Fruit fly (Drosophila melanogaster): ENCODE measurements around the gene ATPsynE.
A peak's percentile ranks its signal among the peaks of the same experiment; 100 is the strongest.

ATPsynE gene

DNA sequence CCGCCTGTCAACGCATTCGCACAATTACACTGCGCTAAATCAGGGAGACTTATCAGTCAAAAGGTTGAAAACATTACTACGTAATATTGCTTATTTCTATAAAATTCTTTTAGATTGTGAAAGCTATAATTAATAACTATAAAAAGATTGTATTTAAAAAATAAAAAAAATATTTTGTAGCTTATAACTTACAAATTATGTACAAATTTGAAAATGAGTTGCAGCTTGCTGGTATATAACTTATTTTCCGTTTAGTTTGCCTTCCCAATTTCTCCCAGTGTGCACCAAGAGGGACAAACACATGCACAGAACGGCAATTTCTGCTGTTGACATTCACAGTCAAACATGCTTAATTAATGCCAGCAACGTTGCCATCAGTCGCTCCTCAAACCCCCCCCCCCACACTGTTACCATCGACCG, 27.0 kb downstream of the ATPsynE start:
- TF ChIP-seq CG14711 (tag; optimal IDR thresholded peaks at IDR 0.05) (peak; percentile 54), tj (GFP tag; optimal IDR thresholded peaks at IDR 0.05) (peak; percentile 55), cic (GFP tag; optimal IDR thresholded peaks at IDR 0.05) (no peak), Crg-1 (GFP tag; optimal IDR thresholded peaks at IDR 0.05) (no peak), bab1 (GFP tag; optimal IDR thresholded peaks at IDR 0.05) (peak; percentile 47), toe (GFP tag; optimal IDR thresholded peaks at IDR 0.05) (no peak), kay (GFP tag; ENCODE audit: borderline replicate concordance) (no peak), Hr96 (GFP tag; optimal IDR thresholded peaks at IDR 0.05) (no peak), pad (GFP tag; optimal IDR thresholded peaks at IDR 0.05) (peak; percentile 41), CG11617 (GFP tag; optimal IDR thresholded peaks at IDR 0.05) (peak; percentile 76), Clk (GFP tag; optimal IDR thresholded peaks at IDR 0.05) (peak; percentile 58), CG7045 (GFP tag; optimal IDR thresholded peaks at IDR 0.05) (peak; percentile 77), CG33017 (tag; optimal IDR thresholded peaks at IDR 0.05) (peak; percentile 64), CG12768 (GFP tag; optimal IDR thresholded peaks at IDR 0.05) (peak; percentile 58), CG7101 (tag; optimal IDR thresholded peaks at IDR 0.05) (peak; percentile 70), ovo (GFP tag; optimal IDR thresholded peaks at IDR 0.05) (peak; percentile 20)

DNA sequence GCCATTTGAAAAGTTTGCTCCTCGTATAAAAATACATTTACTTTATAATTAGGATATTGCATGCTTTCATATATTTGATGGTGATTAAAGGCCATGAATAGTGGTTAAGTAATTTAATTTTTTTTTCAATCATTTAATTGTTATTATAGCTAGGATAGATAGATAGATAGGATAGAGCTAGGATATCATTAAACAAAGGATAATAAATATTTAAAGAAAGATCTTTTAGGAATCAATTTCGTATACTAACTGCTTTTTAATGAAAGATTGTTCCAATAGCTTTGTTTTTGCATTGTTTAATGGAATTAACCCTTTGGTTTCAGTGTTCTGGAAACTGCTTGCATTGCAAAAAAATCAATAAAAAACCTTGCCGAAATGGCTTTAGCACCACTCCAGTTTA, 27.9 kb downstream of the ATPsynE start:
- TF ChIP-seq CG1620 (GFP tag; optimal IDR thresholded peaks at IDR 0.05) = no peak
- no peak for TF ChIP-seq toe (GFP tag; optimal IDR thresholded peaks at IDR 0.05)
- TF ChIP-seq tj (GFP tag; optimal IDR thresholded peaks at IDR 0.05) = no peak
- no peak for TF ChIP-seq CG7101 (tag; optimal IDR thresholded peaks at IDR 0.05)
- no peak for TF ChIP-seq bab1 (GFP tag; optimal IDR thresholded peaks at IDR 0.05)
- no peak for TF ChIP-seq pad (GFP tag; optimal IDR thresholded peaks at IDR 0.05)
- no peak for TF ChIP-seq Crg-1 (GFP tag; optimal IDR thresholded peaks at IDR 0.05)
- no peak for TF ChIP-seq CG12768 (GFP tag; optimal IDR thresholded peaks at IDR 0.05)
- TF ChIP-seq CG14711 (tag; optimal IDR thresholded peaks at IDR 0.05) = no peak
- TF ChIP-seq CG11617 (GFP tag; optimal IDR thresholded peaks at IDR 0.05) = no peak
- TF ChIP-seq kay (GFP tag; ENCODE audit: borderline replicate concordance) = no peak

DNA sequence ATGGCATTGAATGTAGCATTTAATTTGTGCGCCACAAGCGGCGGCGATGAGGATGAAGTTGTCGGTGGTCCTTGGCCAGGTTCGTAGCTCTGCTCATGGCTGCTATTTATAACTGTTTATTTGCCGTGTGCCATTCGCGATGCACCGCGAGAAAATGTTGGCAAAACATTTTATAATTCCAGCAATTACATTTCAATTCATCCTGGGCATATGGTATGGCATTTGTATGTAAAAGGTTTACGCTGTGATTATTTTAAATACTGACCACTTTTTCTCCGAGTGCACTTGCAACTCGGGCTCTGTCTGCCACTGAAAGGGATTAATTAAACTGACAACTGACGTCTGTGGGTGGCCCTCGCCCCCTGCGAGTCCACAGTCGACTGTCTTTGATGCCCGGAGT, 29.9 kb downstream of the ATPsynE start:
- TF ChIP-seq toe (GFP tag; optimal IDR thresholded peaks at IDR 0.05) = no peak
- no peak for TF ChIP-seq cnc (optimal IDR thresholded peaks at IDR 0.05)
- TF ChIP-seq CG12768 (GFP tag; optimal IDR thresholded peaks at IDR 0.05) = no peak
- TF ChIP-seq cic (GFP tag; optimal IDR thresholded peaks at IDR 0.05) = no peak
- TF ChIP-seq CG33017 (tag; optimal IDR thresholded peaks at IDR 0.05) = no peak
- no peak for TF ChIP-seq pad (GFP tag; optimal IDR thresholded peaks at IDR 0.05)
- TF ChIP-seq ovo (GFP tag; optimal IDR thresholded peaks at IDR 0.05) = no peak
- TF ChIP-seq CG14711 (tag; optimal IDR thresholded peaks at IDR 0.05) = no peak
- no peak for TF ChIP-seq CG7101 (tag; optimal IDR thresholded peaks at IDR 0.05)
- TF ChIP-seq Mnt (GFP tag; optimal IDR thresholded peaks at IDR 0.05) = no peak
- no peak for TF ChIP-seq kay (GFP tag; ENCODE audit: borderline replicate concordance)
- no peak for TF ChIP-seq bab1 (GFP tag; optimal IDR thresholded peaks at IDR 0.05)
- no peak for TF ChIP-seq Clk (GFP tag; optimal IDR thresholded peaks at IDR 0.05)
- no peak for TF ChIP-seq CG1620 (GFP tag; optimal IDR thresholded peaks at IDR 0.05)
- no peak for TF ChIP-seq tj (GFP tag; optimal IDR thresholded peaks at IDR 0.05)
- TF ChIP-seq Hr96 (GFP tag; optimal IDR thresholded peaks at IDR 0.05) = no peak

DNA sequence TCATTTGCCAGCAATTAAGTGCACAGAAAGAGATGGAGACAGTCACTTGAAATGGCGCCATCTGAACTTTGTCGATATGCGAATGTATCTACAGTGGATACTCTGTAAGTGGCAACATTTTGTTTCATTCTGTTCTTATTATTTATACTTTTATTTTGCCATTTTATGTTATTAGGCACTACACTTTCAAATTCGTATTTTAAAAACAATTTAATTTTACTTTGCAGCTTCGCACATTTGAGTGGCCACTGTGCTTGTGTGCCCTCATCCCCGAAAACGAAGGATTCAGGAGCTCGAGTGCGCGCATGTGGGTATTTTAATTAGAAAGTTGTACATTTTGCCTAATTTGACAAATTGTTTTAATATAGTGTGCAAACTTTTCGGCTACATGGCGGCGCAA, 30.7 kb downstream of the ATPsynE start:
- no peak for TF ChIP-seq CG7045 (GFP tag; optimal IDR thresholded peaks at IDR 0.05)
- no peak for TF ChIP-seq CG14711 (tag; optimal IDR thresholded peaks at IDR 0.05)
- peak; percentile 7 for TF ChIP-seq CG7101 (tag; optimal IDR thresholded peaks at IDR 0.05)
- peak; percentile 27 for TF ChIP-seq bab1 (GFP tag; optimal IDR thresholded peaks at IDR 0.05)
- no peak for TF ChIP-seq Clk (GFP tag; optimal IDR thresholded peaks at IDR 0.05)
- no peak for TF ChIP-seq pad (GFP tag; optimal IDR thresholded peaks at IDR 0.05)
- no peak for TF ChIP-seq CG33017 (tag; optimal IDR thresholded peaks at IDR 0.05)

DNA sequence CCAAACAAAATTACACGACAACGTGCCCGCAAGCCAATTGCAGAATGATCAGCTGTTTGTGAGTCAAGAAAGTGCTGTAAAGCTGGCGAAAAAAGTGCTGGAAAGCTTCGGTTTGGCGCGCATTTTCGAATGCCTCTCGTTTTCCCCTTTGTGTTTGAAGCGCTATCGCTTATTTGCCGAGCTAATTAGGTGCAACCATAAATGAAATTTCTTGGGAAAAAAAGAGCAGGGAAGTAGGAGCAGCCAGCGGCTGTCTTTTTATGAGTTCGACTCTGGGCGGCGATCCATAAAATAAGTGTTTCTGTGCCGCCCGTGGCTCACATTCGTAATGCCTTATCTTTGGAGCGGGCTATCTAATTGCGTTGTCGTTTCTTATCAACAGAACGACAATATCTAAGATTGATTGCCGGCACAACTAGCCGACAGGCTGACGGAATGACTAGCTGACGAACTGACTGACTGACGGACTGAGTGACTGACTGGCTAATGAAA, 35.0 kb downstream of the ATPsynE start, which contains the start of gene Dnaaf5:
TSS of gene Dnaaf5 (minus strand) at position 46 of the 492 bp plus-strand sequence.
- TF ChIP-seq CG5204 (GFP tag; optimal IDR thresholded peaks at IDR 0.05) (peak; percentile 42), CG7045 (GFP tag; optimal IDR thresholded peaks at IDR 0.05) (peak; percentile 55), toe (GFP tag; optimal IDR thresholded peaks at IDR 0.05) (peak; percentile 53), CG12768 (GFP tag; optimal IDR thresholded peaks at IDR 0.05) (peak; percentile 56), Clk (GFP tag; optimal IDR thresholded peaks at IDR 0.05) (no peak), CG14711 (tag; optimal IDR thresholded peaks at IDR 0.05) (no peak), tj (GFP tag; optimal IDR thresholded peaks at IDR 0.05) (peak; percentile 10), pad (GFP tag; optimal IDR thresholded peaks at IDR 0.05) (peak; percentile 45), kay (GFP tag; ENCODE audit: borderline replicate concordance) (peak; percentile 83), CG1620 (GFP tag; optimal IDR thresholded peaks at IDR 0.05) (no peak), Mnt (GFP tag; optimal IDR thresholded peaks at IDR 0.05) (peak; percentile 75), CG33017 (tag; optimal IDR thresholded peaks at IDR 0.05) (peak; percentile 20), CG11617 (GFP tag; optimal IDR thresholded peaks at IDR 0.05) (peak; percentile 53), ovo (GFP tag; optimal IDR thresholded peaks at IDR 0.05) (peak; percentile 33), CG7101 (tag; optimal IDR thresholded peaks at IDR 0.05) (peak; percentile 43), Hr96 (GFP tag; optimal IDR thresholded peaks at IDR 0.05) (peak; percentile 14), cnc (optimal IDR thresholded peaks at IDR 0.05) (no peak), bab1 (GFP tag; optimal IDR thresholded peaks at IDR 0.05) (peak; percentile 4), cic (GFP tag; optimal IDR thresholded peaks at IDR 0.05) (peak; percentile 63), Crg-1 (GFP tag; optimal IDR thresholded peaks at IDR 0.05) (peak; percentile 78)

DNA sequence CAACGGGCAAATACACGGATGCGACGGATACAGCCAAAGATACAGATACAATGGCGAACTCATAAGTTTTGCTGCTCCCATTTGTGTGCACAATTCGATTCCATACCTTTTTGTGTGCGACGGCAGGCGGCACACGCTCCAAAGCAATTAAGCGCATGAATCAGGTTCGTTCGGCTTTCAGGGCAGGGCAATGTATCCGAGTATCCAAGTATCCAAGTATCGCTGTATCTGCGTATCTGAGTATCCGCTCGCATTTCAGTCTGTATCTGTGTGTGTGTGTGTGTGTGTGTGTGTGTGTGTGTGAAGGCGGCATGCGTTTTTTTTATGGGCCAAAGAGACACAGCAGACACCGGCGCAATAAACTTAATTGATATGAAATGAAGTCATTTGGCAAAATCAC, 36.4 kb downstream of the ATPsynE start:
- TF ChIP-seq Clk (GFP tag; optimal IDR thresholded peaks at IDR 0.05) (no peak), tj (GFP tag; optimal IDR thresholded peaks at IDR 0.05) (peak; percentile 57)

Measured in whole organism, adult.